Fruit fly (Drosophila melanogaster) S2 (cell line): ENCODE results near the gene Pgls.

Experiments
- CG8478 ChIP-seq: fragments of >200 bp; optimal IDR thresholded peaks from 2 replicates; lab custom pipeline; 2018
- CTCF ChIP-seq, 2 experiments: fragments of >200 bp; optimal IDR thresholded peaks; 2 replicates each; lab custom pipeline; 2018

- TF ChIP-seq CG8478: no peak
- no peak for TF ChIP-seq CTCF (optimal IDR thresholded peaks at IDR 0.05; lab: Kevin White, UChicago)
Observed at dm6 chrX:10827301-10827700, 19.9 kb upstream of the Pgls start.
